Fruit fly (Drosophila melanogaster) whole organism, adult: ENCODE data around the gene Ets21C.

Experiments
- CG11617 ChIP-seq: fragments of 200-800 bp; sonication (Bioruptor generic); optimal IDR thresholded peaks from 2 replicates; lab custom pipeline; 2017; ENCODE audit warnings: mild to moderate bottlenecking, missing biosample characterization, missing genetic modification reagents, missing genetic modification characterization
- CG12768 ChIP-seq: fragments of 200-800 bp; sonication (Bioruptor generic); optimal IDR thresholded peaks from 2 replicates; lab custom pipeline; 2017; ENCODE audit warnings: missing biosample characterization, missing genetic modification characterization, mild to moderate bottlenecking, moderate library complexity, missing genetic modification reagents
- CG14711 ChIP-seq: fragments of 200-800 bp; sonication (Bioruptor generic); optimal IDR thresholded peaks from 2 replicates; lab custom pipeline; 2018; ENCODE audit warnings: missing biosample characterization, mild to moderate bottlenecking, missing genetic modification characterization, moderate library complexity
- CG1620 ChIP-seq: fragments of 200-800 bp; sonication (Bioruptor generic); optimal IDR thresholded peaks from 2 replicates; lab custom pipeline; 2016; ENCODE audit warnings: missing biosample characterization, missing genetic modification characterization
- CG33017 ChIP-seq: fragments of 200-800 bp; sonication (Bioruptor generic); optimal IDR thresholded peaks from 2 replicates; lab custom pipeline; 2018; ENCODE audit warnings: missing biosample characterization, mild to moderate bottlenecking, missing genetic modification characterization, moderate library complexity
- CG5204 ChIP-seq: fragments of 200-800 bp; sonication (Bioruptor generic); optimal IDR thresholded peaks from 2 replicates; lab custom pipeline; 2016; ENCODE audit warnings: missing biosample characterization, missing genetic modification characterization
- CG7045 ChIP-seq: fragments of 200-800 bp; sonication (Bioruptor generic); optimal IDR thresholded peaks from 2 replicates; lab custom pipeline; 2017; ENCODE audit warnings: missing biosample characterization, mild to moderate bottlenecking, missing genetic modification characterization
- CG7101 ChIP-seq: fragments of 200-800 bp; sonication (Bioruptor generic); optimal IDR thresholded peaks from 2 replicates; lab custom pipeline; 2018; ENCODE audit warnings: missing biosample characterization, mild to moderate bottlenecking, missing genetic modification characterization, moderate library complexity
- Clk ChIP-seq: fragments of 200-800 bp; sonication (Bioruptor generic); optimal IDR thresholded peaks from 2 replicates; lab custom pipeline; 2017; ENCODE audit warnings: missing biosample characterization, missing genetic modification characterization
- Crg-1 ChIP-seq: fragments of 200-800 bp; sonication (Bioruptor generic); optimal IDR thresholded peaks from 2 replicates; lab custom pipeline; 2016; ENCODE audit warnings: missing biosample characterization, missing genetic modification characterization
- Hr96 ChIP-seq: fragments of 200-800 bp; sonication (Bioruptor generic); optimal IDR thresholded peaks from 2 replicates; lab custom pipeline; 2016; ENCODE audit warnings: missing biosample characterization, missing genetic modification characterization
- Mnt ChIP-seq: fragments of 200-800 bp; sonication (Bioruptor generic); optimal IDR thresholded peaks from 2 replicates; lab custom pipeline; 2016; ENCODE audit warnings: missing biosample characterization, mild to moderate bottlenecking, missing genetic modification characterization
- bab1 ChIP-seq: fragments of 200-800 bp; sonication (Bioruptor generic); optimal IDR thresholded peaks from 3 replicates; lab custom pipeline; 2019; ENCODE audit warnings: missing biosample characterization, mild to moderate bottlenecking, missing genetic modification characterization, moderate library complexity
- cic ChIP-seq: fragments of 200-800 bp; sonication (Bioruptor generic); optimal IDR thresholded peaks from 2 replicates; lab custom pipeline; 2017; ENCODE audit warnings: missing biosample characterization, mild to moderate bottlenecking, missing genetic modification characterization, moderate library complexity
- cnc ChIP-seq, 2 experiments: fragments of >200 bp; optimal IDR thresholded peaks; 2 replicates each; lab custom pipeline; 2017
- kay ChIP-seq: fragments of 200-800 bp; sonication (Bioruptor generic); peaks from one replicate; lab custom pipeline; 2016; ENCODE audit warnings: missing biosample characterization, missing genetic modification characterization, borderline replicate concordance
- ovo ChIP-seq: fragments of 200-800 bp; sonication (Bioruptor generic); optimal IDR thresholded peaks from 2 replicates; lab custom pipeline; 2016; ENCODE audit warnings: missing biosample characterization, missing genetic modification characterization
- pad ChIP-seq: fragments of 200-800 bp; sonication (Bioruptor generic); optimal IDR thresholded peaks from 3 replicates; lab custom pipeline; 2017; ENCODE audit warnings: missing biosample characterization, missing genetic modification characterization, mild to moderate bottlenecking, moderate library complexity, missing genetic modification reagents
- tj ChIP-seq: fragments of 200-800 bp; sonication (Bioruptor generic); optimal IDR thresholded peaks from 3 replicates; lab custom pipeline; 2017; ENCODE audit warnings: missing biosample characterization, mild to moderate bottlenecking, missing genetic modification characterization, moderate library complexity
- toe ChIP-seq: fragments of 200-800 bp; sonication (Bioruptor generic); optimal IDR thresholded peaks from 2 replicates; lab custom pipeline; 2016; ENCODE audit warnings: missing biosample characterization, missing genetic modification characterization

Ets21C gene

dm6 chr2L:552432-552929 is at the start of gene Ets21C:
Ets21C (minus strand) TSS chr2L:552923.
- no peak for TF ChIP-seq Clk (GFP tag; lab: Kevin White, UChicago)
- TF ChIP-seq CG7101 (tag; lab: Kevin White, UChicago): peak; percentile 24
- TF ChIP-seq pad (GFP tag; lab: Kevin White, UChicago): peak; percentile 89
- TF ChIP-seq cic: peak; percentile 96
- TF ChIP-seq CG33017 (tag; lab: Kevin White, UChicago): peak; percentile 12
- TF ChIP-seq CG7045 (GFP tag; lab: Kevin White, UChicago): peak; percentile 5
- TF ChIP-seq CG11617 (GFP tag; lab: Kevin White, UChicago): peak; percentile 56
- TF ChIP-seq CG12768: peak; percentile 72
- peak; percentile 98 for TF ChIP-seq kay (GFP tag; lab: Kevin White, UChicago)
- no peak for TF ChIP-seq ovo (GFP tag; lab: Kevin White, UChicago)
- TF ChIP-seq Mnt (GFP tag; lab: Kevin White, UChicago): peak; percentile 55
- TF ChIP-seq tj (GFP tag; lab: Kevin White, UChicago): peak; percentile 19
- no peak for TF ChIP-seq CG5204 (GFP tag; lab: Kevin White, UChicago)

- TF ChIP-seq cic: no peak
- no peak for TF ChIP-seq CG7101 (tag; lab: Kevin White, UChicago)
- TF ChIP-seq Hr96 (GFP tag; lab: Kevin White, UChicago): peak; percentile 39
- TF ChIP-seq ovo (GFP tag; lab: Kevin White, UChicago): peak; percentile 3
- no peak for TF ChIP-seq CG12768
- TF ChIP-seq CG11617 (GFP tag; lab: Kevin White, UChicago): no peak
- peak; percentile 31 for TF ChIP-seq CG5204 (GFP tag; lab: Kevin White, UChicago)
- TF ChIP-seq toe (GFP tag; lab: Kevin White, UChicago): peak; percentile 50
- TF ChIP-seq bab1: peak; percentile 38
- TF ChIP-seq CG14711 (tag; lab: Kevin White, UChicago): peak; percentile 79
- peak; percentile 29 for TF ChIP-seq CG7045 (GFP tag; lab: Kevin White, UChicago)
- TF ChIP-seq CG1620 (GFP tag; lab: Kevin White, UChicago): peak; percentile 44
- TF ChIP-seq Clk (GFP tag; lab: Kevin White, UChicago): no peak
- no peak for TF ChIP-seq CG33017 (tag; lab: Kevin White, UChicago)
- no peak for TF ChIP-seq Crg-1 (GFP tag; lab: Kevin White, UChicago)
- no peak for TF ChIP-seq tj (GFP tag; lab: Kevin White, UChicago)
- TF ChIP-seq pad (GFP tag; lab: Kevin White, UChicago): peak; percentile 14
- no peak for TF ChIP-seq cnc (optimal IDR thresholded peaks at IDR 0.05; lab: Kevin White, UChicago)
- TF ChIP-seq kay (GFP tag; lab: Kevin White, UChicago): no peak
- TF ChIP-seq Mnt (GFP tag; lab: Kevin White, UChicago): no peak
These were observed 49.7 kb upstream of the Ets21C start, which contains the start of gene CG13689 for dm6 chr2L:602439-602879. CG13689 (plus strand) TSS chr2L:602813.

dm6 chr2L:601848-602247 is 49.1 kb upstream of the Ets21C start:
- TF ChIP-seq ovo (GFP tag; lab: Kevin White, UChicago) (no peak), cnc (optimal IDR thresholded peaks at IDR 0.05; lab: Kevin White, UChicago) (no peak), CG14711 (tag; lab: Kevin White, UChicago) (no peak), cic (no peak), CG7101 (tag; lab: Kevin White, UChicago) (no peak)

dm6 chr2L:597771-598170 is 45.0 kb upstream of the Ets21C start:
- TF ChIP-seq CG14711 (tag; lab: Kevin White, UChicago) (no peak), cnc (optimal IDR thresholded peaks at IDR 0.05; lab: Kevin White, UChicago) (no peak), Clk (GFP tag; lab: Kevin White, UChicago) (no peak), CG11617 (GFP tag; lab: Kevin White, UChicago) (no peak), Hr96 (GFP tag; lab: Kevin White, UChicago) (no peak), CG1620 (GFP tag; lab: Kevin White, UChicago) (no peak), Mnt (GFP tag; lab: Kevin White, UChicago) (no peak), cic (no peak), toe (GFP tag; lab: Kevin White, UChicago) (no peak), CG12768 (no peak), CG33017 (tag; lab: Kevin White, UChicago) (no peak), CG7045 (GFP tag; lab: Kevin White, UChicago) (no peak), tj (GFP tag; lab: Kevin White, UChicago) (no peak)

- TF ChIP-seq ovo (GFP tag; lab: Kevin White, UChicago) (no peak), CG7045 (GFP tag; lab: Kevin White, UChicago) (no peak), Clk (GFP tag; lab: Kevin White, UChicago) (no peak), Hr96 (GFP tag; lab: Kevin White, UChicago) (no peak), tj (GFP tag; lab: Kevin White, UChicago) (no peak), CG12768 (no peak), CG33017 (tag; lab: Kevin White, UChicago) (no peak), kay (GFP tag; lab: Kevin White, UChicago) (no peak), CG7101 (tag; lab: Kevin White, UChicago) (no peak), CG11617 (GFP tag; lab: Kevin White, UChicago) (no peak), CG1620 (GFP tag; lab: Kevin White, UChicago) (no peak), CG14711 (tag; lab: Kevin White, UChicago) (no peak), Mnt (GFP tag; lab: Kevin White, UChicago) (no peak), Crg-1 (GFP tag; lab: Kevin White, UChicago) (no peak), cnc (optimal IDR thresholded peaks at IDR 0.05; lab: Kevin White, UChicago) (no peak), toe (GFP tag; lab: Kevin White, UChicago) (no peak), pad (GFP tag; lab: Kevin White, UChicago) (no peak), CG5204 (GFP tag; lab: Kevin White, UChicago) (no peak), cic (no peak)
These were observed 42.1 kb upstream of the Ets21C start, which contains the start of gene Gsc for dm6 chr2L:594635-595384. Gsc (minus strand) TSS chr2L:594685.
